Worm (Caenorhabditis elegans) whole organism, early embryonic: ENCODE results near the gene str-200.

Experiments used
- ama-1 ChIP-seq: fragments of 150-350 bp; optimal IDR thresholded peaks from 2 replicates; lab custom pipeline; 2014
- ceh-13 ChIP-seq: fragments of 200-800 bp; sonication (Bioruptor generic); optimal IDR thresholded peaks from 2 replicates; lab custom pipeline; 2018; ENCODE audit warnings: mild to moderate bottlenecking, missing genetic modification characterization, missing compliant biosample characterization
- ceh-36 ChIP-seq: sonication (generic microtip); optimal IDR thresholded peaks from 2 replicates; lab custom pipeline; 2016; ENCODE audit warnings: missing genetic modification characterization, inconsistent platforms, missing compliant biosample characterization
- ets-7 ChIP-seq: sonication (generic microtip); optimal IDR thresholded peaks from 2 replicates; lab custom pipeline; 2016; ENCODE audit warnings: missing genotype, missing genetic modification characterization, missing compliant biosample characterization
- hmbx-1 ChIP-seq: sonication (generic microtip); optimal IDR thresholded peaks from 2 replicates; lab custom pipeline; 2016; ENCODE audit warnings: mild to moderate bottlenecking, missing genetic modification characterization, missing compliant biosample characterization
- hmg-4 ChIP-seq: fragments of 200-800 bp; sonication (Bioruptor generic); optimal IDR thresholded peaks from 2 replicates; lab custom pipeline; 2018; ENCODE audit warnings: mild to moderate bottlenecking, missing genetic modification characterization, missing compliant biosample characterization
- pes-1 ChIP-seq: fragments of 200-800 bp; sonication (Bioruptor generic); IDR thresholded peaks from 2 replicates; pipeline ENCODE4 v1.3.6; 2022; ENCODE audit warnings: missing genetic modification reagents, missing genetic modification characterization, missing compliant biosample characterization
- scrt-1 ChIP-seq: fragments of 200-800 bp; sonication (Bioruptor generic); IDR thresholded peaks from 2 replicates; pipeline ENCODE4 v1.3.6; 2022; ENCODE audit warnings: missing genetic modification characterization, missing compliant biosample characterization
- sea-1 ChIP-seq: fragments of 200-800 bp; sonication (Bioruptor generic); conservative IDR thresholded peaks from 2 replicates; pipeline ENCODE4 v1.3.6; 2022; ENCODE audit warnings: missing genetic modification characterization, missing compliant biosample characterization
- tbx-37 ChIP-seq: fragments of 200-800 bp; sonication (Bioruptor generic); conservative IDR thresholded peaks from 2 replicates; pipeline ENCODE4 v1.3.6; 2022; ENCODE audit warnings: missing genetic modification reagents, missing genetic modification characterization, missing compliant biosample characterization

ce11 chrV:17469180-17469579 is 11.2 kb upstream of the str-200 start, which contains the start of gene F20E11.17:
- TF ChIP-seq sea-1, result no peak
- no peak for TF ChIP-seq tbx-37 (GFP tag; lab: Robert Waterston, UW)
- no peak for TF ChIP-seq ceh-13
- no peak for TF ChIP-seq ama-1 (lab: Kevin White, UChicago)
- TF ChIP-seq hmg-4 (GFP tag; lab: Kevin White, UChicago), result no peak
- TF ChIP-seq ceh-36 (tag; lab: Kevin White, UChicago), result no peak
- TF ChIP-seq ets-7 (tag; lab: Kevin White, UChicago), result no peak
- no peak for TF ChIP-seq scrt-1 (GFP tag; lab: Robert Waterston, UW)
- TF ChIP-seq pes-1, result no peak
- TF ChIP-seq hmbx-1, result no peak
